Worm (Caenorhabditis elegans) whole organism, L2 larva: ENCODE measurements around the gene valv-1.

Source experiments
- ZK546.5 ChIP-seq: sonication (generic microtip); optimal IDR thresholded peaks from 2 replicates; lab custom pipeline; 2017; ENCODE audit warnings: missing biosample characterization, missing genetic modification characterization
- nhr-237 ChIP-seq: fragments of 150-350 bp; optimal IDR thresholded peaks from 2 replicates; lab custom pipeline; 2014; ENCODE audit warnings: missing biosample characterization, missing genetic modification characterization
- nhr-77 ChIP-seq: fragments of 150-350 bp; optimal IDR thresholded peaks from 2 replicates; lab custom pipeline; 2014; ENCODE audit warnings: missing biosample characterization, missing genetic modification characterization
- unc-55 ChIP-seq: fragments of 150-350 bp; sonication (generic microtip); optimal IDR thresholded peaks from 3 replicates; lab custom pipeline; 2014; ENCODE audit warnings: missing biosample characterization, missing genetic modification reagents, missing genetic modification characterization
- unc-62 ChIP-seq: fragments of 150-350 bp; optimal IDR thresholded peaks from 2 replicates; lab custom pipeline; 2014; ENCODE audit warnings: missing biosample characterization, missing genetic modification reagents, missing genetic modification characterization
- ztf-11 ChIP-seq: sonication (generic microtip); optimal IDR thresholded peaks from 2 replicates; lab custom pipeline; 2017; ENCODE audit warnings: missing biosample characterization, missing genetic modification characterization

DNA sequence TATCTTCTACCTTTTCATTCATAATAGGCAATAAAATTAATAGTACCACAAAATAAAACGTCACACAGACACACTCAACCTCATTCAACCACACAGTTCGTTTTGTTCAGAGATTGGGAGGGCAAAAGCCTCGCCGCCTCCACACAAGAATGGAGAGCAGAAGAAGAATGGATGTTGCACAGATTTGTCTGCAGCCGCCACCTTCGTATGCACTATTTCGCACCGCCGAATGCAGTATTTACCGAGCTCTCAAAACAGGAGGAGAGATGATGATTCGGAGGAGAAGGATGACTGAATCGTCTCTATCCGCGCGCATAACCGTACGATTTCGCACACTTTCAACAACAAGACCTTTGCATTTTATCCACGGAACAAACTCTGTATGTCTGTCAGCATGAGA lies 47.6 kb downstream of the valv-1 start:
- TF ChIP-seq unc-62 (GFP tag; lab: Kevin White, UChicago) (no peak), nhr-77 (no peak), unc-55 (GFP tag; lab: Kevin White, UChicago) (no peak), nhr-237 (no peak), ztf-11 (tag; lab: Kevin White, UChicago) (no peak), ZK546.5 (no peak)
